Fruit fly (Drosophila melanogaster): ENCODE data around the gene CG15021.

DNA sequence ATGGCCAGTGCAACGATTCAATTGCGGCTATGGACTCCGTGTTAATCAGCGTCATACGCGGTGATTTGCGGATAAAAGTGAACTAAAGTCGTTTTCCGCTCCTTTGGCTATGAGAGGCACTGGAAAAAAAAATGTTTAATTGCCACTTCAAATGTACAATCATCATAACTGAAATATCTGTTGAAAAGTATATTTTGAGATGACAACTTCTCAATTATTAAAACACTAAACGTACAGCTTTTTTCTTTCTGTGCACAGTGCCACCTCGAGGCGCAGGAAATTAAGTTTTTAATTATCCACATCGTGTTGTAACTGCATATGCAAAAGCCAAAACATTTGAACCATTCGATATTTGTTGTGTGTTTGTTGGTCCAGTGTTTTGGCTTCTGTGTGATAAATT, 43.7 kb upstream of the CG15021 start:
- TF ChIP-seq pad (GFP tag; optimal IDR thresholded peaks at IDR 0.05) (no peak), CG12768 (GFP tag; optimal IDR thresholded peaks at IDR 0.05) (no peak), Mnt (GFP tag; optimal IDR thresholded peaks at IDR 0.05) (no peak), kay (GFP tag; ENCODE audit: borderline replicate concordance) (no peak)
